Worm (Caenorhabditis elegans): ENCODE data around the gene F14H3.14.

- no peak for TF ChIP-seq W03F9.2 (tag; optimal IDR thresholded peaks at IDR 0.05)
- no peak for TF ChIP-seq him-1 (tag; optimal IDR thresholded peaks at IDR 0.05)
Measured at ce11 chrV:16047052-16047451, 15.6 kb downstream of the F14H3.14 start.

Data from whole organism, L4/young adult.